Worm (Caenorhabditis elegans) whole organism, midembryonic: ENCODE measurements around the gene F14H3.6.

Source experiments
- T22C8.4 ChIP-seq: fragments of 200-800 bp; sonication (Bioruptor generic); IDR thresholded peaks from 2 replicates; pipeline ENCODE4 v1.3.6; 2022; ENCODE audit warnings: missing genetic modification characterization, missing compliant biosample characterization
- cog-1 ChIP-seq: sonication (generic microtip); optimal IDR thresholded peaks from 2 replicates; lab custom pipeline; 2016; ENCODE audit warnings: missing genetic modification characterization, missing compliant biosample characterization
- flt-1 ChIP-seq: fragments of 200-800 bp; sonication (Bioruptor generic); IDR thresholded peaks from 2 replicates; pipeline ENCODE4 v1.3.6; 2022; ENCODE audit warnings: missing genetic modification characterization, missing compliant biosample characterization
- klf-2 ChIP-seq: fragments of 200-800 bp; sonication (Bioruptor generic); conservative IDR thresholded peaks from 2 replicates; pipeline ENCODE4 v1.3.6; 2022; ENCODE audit warnings: missing genetic modification reagents, missing genetic modification characterization, missing compliant biosample characterization
- med-1 ChIP-seq: sonication (generic microtip); optimal IDR thresholded peaks from 2 replicates; lab custom pipeline; 2017; ENCODE audit warnings: missing genetic modification characterization, mild to moderate bottlenecking, missing compliant biosample characterization, antibody characterized with exemption, missing genetic modification reagents; ENCODE audit not compliant: insufficient read depth
- ref-1 ChIP-seq: fragments of 200-800 bp; sonication (Bioruptor generic); conservative IDR thresholded peaks from 2 replicates; pipeline ENCODE4 v1.3.6; 2022; ENCODE audit warnings: missing genetic modification reagents, missing genetic modification characterization, missing compliant biosample characterization
- tab-1 ChIP-seq: fragments of 200-800 bp; sonication (Bioruptor generic); IDR thresholded peaks from 2 replicates; pipeline ENCODE4 v1.3.6; 2022; ENCODE audit warnings: missing genetic modification characterization, missing compliant biosample characterization
- ztf-23 ChIP-seq: fragments of 200-800 bp; sonication (Bioruptor generic); IDR thresholded peaks from 2 replicates; pipeline ENCODE4 v1.3.6; 2022; ENCODE audit warnings: missing genetic modification reagents, missing genetic modification characterization, missing compliant biosample characterization
- ztf-29 ChIP-seq: fragments of 200-800 bp; sonication (Bioruptor generic); IDR thresholded peaks from 2 replicates; pipeline ENCODE4 v1.3.6; 2022; ENCODE audit warnings: missing genetic modification reagents, missing genetic modification characterization, missing compliant biosample characterization

The F14H3.6 gene

DNA sequence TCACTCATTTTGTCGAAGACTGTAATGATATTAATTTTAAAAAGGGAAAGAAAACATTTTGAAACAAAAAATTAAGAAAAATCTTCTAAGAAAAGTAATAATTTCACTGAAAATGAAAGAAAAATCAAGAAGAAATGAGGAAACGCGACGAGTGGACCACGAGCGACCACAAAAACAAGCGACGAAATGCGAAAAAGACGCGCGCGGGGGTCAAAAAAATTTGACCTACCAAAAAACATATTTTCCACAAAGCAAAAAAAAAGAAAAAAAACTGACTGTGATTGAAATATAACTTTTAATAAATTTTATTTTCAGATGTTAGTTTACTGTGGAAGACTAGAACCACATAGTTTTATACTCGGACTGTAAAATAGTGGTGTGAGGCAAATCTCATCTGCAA is at the start of gene F14H3.6:
F14H3.6 (minus strand) TSS at position 22 of the 400 bp plus-strand sequence.
- TF ChIP-seq T22C8.4 (no peak), ztf-23 (no peak), ref-1 (no peak), klf-2 (GFP tag; lab: Robert Waterston, UW) (no peak), cog-1 (tag; lab: Kevin White, UChicago) (no peak), flt-1 (GFP tag; lab: Robert Waterston, UW) (no peak), ztf-29 (GFP tag; lab: Robert Waterston, UW) (no peak), med-1 (GFP tag; lab: Kevin White, UChicago) (no peak), tab-1 (GFP tag; lab: Robert Waterston, UW) (no peak)

ce11 chrV:16103594-16103993 is 44.9 kb upstream of the F14H3.6 start, which contains the start of gene argk-1:
Gene argk-1, plus strand, starts transcription at chrV:16103894.
- TF ChIP-seq cog-1 (tag; lab: Kevin White, UChicago) = no peak

- TF ChIP-seq ztf-29 (GFP tag; lab: Robert Waterston, UW) (no peak), tab-1 (GFP tag; lab: Robert Waterston, UW) (no peak), T22C8.4 (no peak), ref-1 (no peak), klf-2 (GFP tag; lab: Robert Waterston, UW) (no peak), med-1 (GFP tag; lab: Kevin White, UChicago) (no peak)
Measured at ce11 chrV:16100103-16100730, 41.5 kb upstream of the F14H3.6 start, which contains the start of gene cth-1. Gene cth-1, plus strand, starts transcription at chrV:16100680.

DNA sequence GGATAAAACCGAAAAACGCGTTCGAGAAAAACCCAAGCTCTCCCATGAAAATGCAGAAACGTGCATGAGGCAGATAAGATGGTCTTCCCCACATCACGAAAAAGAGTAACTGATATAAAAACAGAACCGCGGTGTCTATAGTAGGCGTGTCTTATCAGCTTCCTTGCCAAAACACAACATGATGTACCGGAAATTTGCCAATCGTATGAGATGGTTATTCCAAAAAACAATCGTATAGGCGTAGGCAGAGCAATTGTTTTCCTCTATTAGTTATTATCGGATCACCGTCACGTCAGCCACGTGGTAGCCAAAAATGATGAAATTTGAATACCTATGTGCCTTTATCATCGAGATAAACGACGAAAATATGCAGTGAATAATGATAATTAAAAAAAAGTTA is 40.7 kb upstream of the F14H3.6 start, which contains the start of gene str-7:
str-7 (minus strand) TSS at position 101 of the 400 bp plus-strand sequence.
- no peak for TF ChIP-seq med-1 (GFP tag; lab: Kevin White, UChicago)
- no peak for TF ChIP-seq ref-1
- TF ChIP-seq ztf-23 = no peak
- no peak for TF ChIP-seq T22C8.4
- no peak for TF ChIP-seq ztf-29 (GFP tag; lab: Robert Waterston, UW)

DNA sequence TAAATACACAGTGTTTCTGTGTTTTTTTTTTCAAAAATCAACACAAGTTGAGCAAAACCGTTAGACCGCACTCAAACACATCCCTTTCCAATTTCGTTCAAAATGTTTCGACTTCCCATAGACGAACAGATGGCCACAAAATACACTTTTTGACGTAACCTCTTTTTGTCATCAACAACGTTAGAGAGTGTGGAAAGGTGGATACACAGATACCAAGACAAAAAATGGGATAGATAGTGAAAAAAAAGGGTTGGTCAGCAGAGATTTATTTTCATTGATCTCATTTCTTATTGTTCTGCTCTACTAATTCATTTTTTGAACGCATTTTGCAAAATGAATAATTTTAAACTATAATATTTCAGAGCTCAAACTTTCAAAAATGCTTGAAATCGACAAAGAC is 36.2 kb upstream of the F14H3.6 start:
- TF ChIP-seq tab-1 (GFP tag; lab: Robert Waterston, UW) (no peak), flt-1 (GFP tag; lab: Robert Waterston, UW) (no peak), ztf-29 (GFP tag; lab: Robert Waterston, UW) (no peak), ztf-23 (no peak), cog-1 (tag; lab: Kevin White, UChicago) (no peak), T22C8.4 (no peak), med-1 (GFP tag; lab: Kevin White, UChicago) (no peak), ref-1 (no peak), klf-2 (GFP tag; lab: Robert Waterston, UW) (no peak)

- no peak for TF ChIP-seq ztf-23
- no peak for TF ChIP-seq klf-2 (GFP tag; lab: Robert Waterston, UW)
- TF ChIP-seq cog-1 (tag; lab: Kevin White, UChicago) = no peak
- TF ChIP-seq ztf-29 (GFP tag; lab: Robert Waterston, UW) = no peak
- TF ChIP-seq T22C8.4 = no peak
Measured at ce11 chrV:16094284-16094683, 35.6 kb upstream of the F14H3.6 start, which contains the start of gene F22B8.7. Gene F22B8.7, plus strand, starts transcription at chrV:16094584.

DNA sequence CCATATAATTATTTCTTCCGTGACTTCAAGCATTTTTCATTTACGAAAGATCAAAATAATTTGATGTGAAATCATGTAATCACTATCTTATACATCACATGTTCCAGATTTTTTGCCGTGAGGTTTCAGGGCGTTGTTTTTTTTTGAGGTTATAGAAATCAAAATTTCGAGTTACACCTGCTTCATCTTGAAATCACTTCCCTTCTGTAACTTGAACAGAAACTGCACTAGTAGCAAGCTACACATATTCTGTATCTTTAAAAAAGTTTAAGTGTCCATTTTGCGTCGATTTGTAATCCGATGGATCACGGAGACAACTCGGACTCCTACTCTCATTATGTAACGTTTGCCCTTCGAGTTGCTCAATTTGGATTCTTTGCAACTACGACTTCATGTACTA is 32.0 kb upstream of the F14H3.6 start, which contains the start of gene F22B8.3:
F22B8.3 (plus strand) TSS at position 301 of the 400 bp plus-strand sequence.
- no peak for TF ChIP-seq cog-1 (tag; lab: Kevin White, UChicago)
- TF ChIP-seq ztf-23 = no peak
- no peak for TF ChIP-seq ref-1
- TF ChIP-seq tab-1 (GFP tag; lab: Robert Waterston, UW) = no peak
- no peak for TF ChIP-seq klf-2 (GFP tag; lab: Robert Waterston, UW)
- TF ChIP-seq ztf-29 (GFP tag; lab: Robert Waterston, UW) = no peak
- no peak for TF ChIP-seq med-1 (GFP tag; lab: Kevin White, UChicago)
- TF ChIP-seq flt-1 (GFP tag; lab: Robert Waterston, UW) = no peak
- no peak for TF ChIP-seq T22C8.4

ce11 chrV:16080678-16081077 is 22.0 kb upstream of the F14H3.6 start:
- TF ChIP-seq ztf-23 (no peak), tab-1 (GFP tag; lab: Robert Waterston, UW) (no peak), cog-1 (tag; lab: Kevin White, UChicago) (no peak)

- TF ChIP-seq ref-1 = no peak
Measured at ce11 chrV:16080039-16080438, 21.3 kb upstream of the F14H3.6 start.

DNA sequence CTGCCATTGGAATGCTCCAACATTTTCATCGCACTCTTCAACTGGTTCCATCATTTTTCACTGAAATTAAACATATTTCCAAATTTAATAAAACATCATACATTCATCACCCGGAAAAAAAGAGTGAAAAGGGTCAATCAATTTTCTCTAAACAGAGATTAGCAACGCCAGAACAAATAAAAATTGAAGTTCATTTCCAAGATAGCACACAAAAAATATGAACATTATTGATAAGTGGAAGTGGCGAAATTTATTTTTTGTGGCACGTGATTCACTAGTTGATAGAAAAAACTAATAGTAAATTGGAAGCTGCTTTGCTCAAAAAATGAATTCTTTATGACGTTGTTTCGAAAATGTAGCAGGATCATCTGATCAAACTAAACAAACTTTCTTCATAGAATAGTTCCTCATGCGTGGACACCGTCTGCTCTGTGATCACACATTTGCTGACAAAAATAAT is 16.6 kb upstream of the F14H3.6 start, which contains the start of the genes F14H3.12 and srj-29:
F14H3.12 (minus strand) TSS at position 74 of the 460 bp plus-strand sequence.
srj-29 (plus strand) TSS at position 410 of the 460 bp plus-strand sequence.
- no peak for TF ChIP-seq cog-1 (tag; lab: Kevin White, UChicago)
- TF ChIP-seq ref-1 = no peak
- TF ChIP-seq ztf-23 = no peak
- no peak for TF ChIP-seq klf-2 (GFP tag; lab: Robert Waterston, UW)
- no peak for TF ChIP-seq flt-1 (GFP tag; lab: Robert Waterston, UW)
- no peak for TF ChIP-seq T22C8.4
- no peak for TF ChIP-seq tab-1 (GFP tag; lab: Robert Waterston, UW)
- TF ChIP-seq med-1 (GFP tag; lab: Kevin White, UChicago) = no peak
- no peak for TF ChIP-seq ztf-29 (GFP tag; lab: Robert Waterston, UW)
